Fruit fly (Drosophila melanogaster): Measurements from ENCODE around the gene mRpL3.

The mRpL3 gene

DNA sequence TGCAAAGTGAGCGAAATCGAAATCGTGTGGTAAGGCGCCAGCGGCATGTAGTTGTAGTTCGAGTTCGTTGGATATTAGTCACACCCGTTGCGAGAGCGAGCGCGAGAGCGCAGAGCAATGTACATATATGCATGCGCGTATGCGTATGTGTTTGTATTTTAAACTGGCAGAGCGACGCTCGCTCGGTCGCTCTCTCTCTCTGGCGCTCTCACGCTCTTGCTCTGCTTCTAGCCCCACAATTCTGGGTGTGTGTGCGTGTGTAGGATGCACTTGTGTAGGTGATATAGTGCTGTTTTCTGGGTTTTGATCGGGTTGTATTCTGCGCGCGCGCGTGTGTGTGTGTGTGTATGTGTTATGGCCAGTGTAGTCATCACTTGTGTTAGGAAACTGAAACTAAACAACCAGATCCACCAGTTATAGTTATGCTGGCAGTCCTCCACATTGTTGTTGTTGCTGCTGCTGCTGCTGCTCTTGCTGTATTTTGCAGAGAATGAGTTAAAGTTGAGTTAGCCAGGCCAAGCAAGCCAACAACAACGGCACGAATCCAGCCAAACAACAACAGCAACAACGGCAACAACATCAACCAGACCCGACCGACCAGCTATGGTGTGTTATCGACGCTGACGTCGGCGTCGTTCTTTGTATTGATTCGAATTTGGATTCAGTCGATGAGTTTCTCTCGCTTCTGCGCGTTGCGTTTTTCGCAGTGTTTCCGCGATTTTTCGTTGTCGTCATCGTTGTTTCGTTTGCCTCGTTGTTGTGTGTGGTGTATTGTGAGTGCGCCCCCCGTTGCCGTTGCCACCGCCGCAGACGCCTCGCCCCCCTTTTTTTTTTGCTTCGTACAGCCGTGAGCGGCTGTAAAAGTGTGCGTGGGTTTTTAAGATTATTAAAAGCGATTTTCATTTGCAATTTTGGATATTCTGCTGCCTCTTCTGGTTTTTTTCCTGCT, 50.9 kb downstream of the mRpL3 start:
- TF ChIP-seq psq (optimal IDR thresholded peaks at IDR 0.05), result no peak
- no peak for TF ChIP-seq insv (optimal IDR thresholded peaks at IDR 0.05)
- TF ChIP-seq h (optimal IDR thresholded peaks at IDR 0.05), result no peak
- TF ChIP-seq Sin3A (optimal IDR thresholded peaks at IDR 0.05), result no peak
- no peak for TF ChIP-seq ttk (optimal IDR thresholded peaks at IDR 0.05)
- no peak for TF ChIP-seq Myc (optimal IDR thresholded peaks at IDR 0.05)

All from Kc167 (cell line).